Fruit fly (Drosophila melanogaster): ENCODE measurements around the gene CG7634.

- TF ChIP-seq Hr38 (GFP tag; optimal IDR thresholded peaks at IDR 0.05) (no peak), Ets96B (tag; optimal IDR thresholded peaks at IDR 0.05) (no peak), topi (GFP tag; optimal IDR thresholded peaks at IDR 0.05) (peak; percentile 62), dac (GFP tag; optimal IDR thresholded peaks at IDR 0.05) (no peak), CG9139 (GFP tag; optimal IDR thresholded peaks at IDR 0.05) (no peak), fd85E (GFP tag; optimal IDR thresholded peaks at IDR 0.05) (no peak), acj6 (GFP tag; optimal IDR thresholded peaks at IDR 0.05) (peak; percentile 63), Lpt (GFP tag; optimal IDR thresholded peaks at IDR 0.05) (no peak), fd59A (GFP tag; optimal IDR thresholded peaks at IDR 0.05) (no peak), svp (GFP tag) (no peak), vri (GFP tag; optimal IDR thresholded peaks at IDR 0.05) (no peak), Ets21C (GFP tag; optimal IDR thresholded peaks at IDR 0.05) (peak; percentile 52), CG11294 (GFP tag; IDR thresholded peaks at IDR 0.05) (no peak; the same call in 1 of the 2 replicates), CG16779 (tag; optimal IDR thresholded peaks at IDR 0.05) (no peak)
These were observed 3.7 kb downstream of the CG7634 start, which contains the start of the genes CRIF and SMC5 for dm6 chr3L:21568848-21569372.

All from whole organism, prepupa.